Worm (Caenorhabditis elegans): ENCODE results near the gene tag-65.

ce11 chrV:13649730-13650349, 28.5 kb downstream of the tag-65 start, which contains the start of gene H37A05.4:
- TF ChIP-seq med-1 (GFP tag; optimal IDR thresholded peaks at IDR 0.05; ENCODE audit: insufficient read depth), result no peak
- no peak for TF ChIP-seq ref-1 (GFP tag; conservative IDR thresholded peaks at IDR 0.05)
- TF ChIP-seq ztf-23 (GFP tag; IDR thresholded peaks at IDR 0.05), result no peak
- TF ChIP-seq flt-1 (GFP tag; IDR thresholded peaks at IDR 0.05), result no peak
- no peak for TF ChIP-seq T22C8.4 (GFP tag; IDR thresholded peaks at IDR 0.05)
- no peak for TF ChIP-seq klf-2 (GFP tag; conservative IDR thresholded peaks at IDR 0.05)
- TF ChIP-seq cog-1 (tag; optimal IDR thresholded peaks at IDR 0.05), result no peak
- TF ChIP-seq ztf-29 (GFP tag; IDR thresholded peaks at IDR 0.05), result no peak
